Worm (Caenorhabditis elegans): ENCODE data around the gene Y43B11AL.1.

DNA sequence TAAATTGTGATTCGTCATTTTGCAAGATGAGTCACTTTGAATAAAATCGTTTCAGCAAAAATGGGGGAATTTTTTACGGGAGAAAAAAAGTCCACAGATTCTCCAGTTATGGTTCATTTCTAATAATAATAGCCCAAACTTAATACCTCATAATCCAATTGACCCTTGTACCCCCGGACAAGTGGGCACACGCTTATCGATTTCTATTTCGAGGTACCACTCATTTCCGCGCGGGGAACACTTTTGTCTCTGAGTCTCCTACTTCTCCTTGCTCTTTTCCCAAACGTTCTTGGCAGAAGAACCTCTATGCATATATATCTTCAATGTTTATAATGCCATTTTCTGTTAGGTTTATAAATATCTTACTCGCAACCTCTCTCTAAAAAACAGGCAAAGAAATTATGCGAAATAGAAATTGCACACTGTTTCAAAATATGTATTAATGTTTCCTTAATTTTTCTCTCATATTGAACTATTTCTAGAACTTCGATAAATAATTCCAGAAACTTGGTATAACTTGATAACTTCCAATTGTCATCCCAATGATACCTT lies 47.9 kb upstream of the Y43B11AL.1 start, which contains the start of gene gldi-4:
- TF ChIP-seq unc-130 (tag; optimal IDR thresholded peaks at IDR 0.05) (no peak), sox-4 (tag; optimal IDR thresholded peaks at IDR 0.05) (no peak), aly-2 (tag; optimal IDR thresholded peaks at IDR 0.05) (no peak), jun-1 (tag; optimal IDR thresholded peaks at IDR 0.05) (no peak), ztf-11 (tag; optimal IDR thresholded peaks at IDR 0.05) (no peak), lin-14 (GFP tag; optimal IDR thresholded peaks at IDR 0.05) (no peak), ceh-82 (tag; optimal IDR thresholded peaks at IDR 0.05) (no peak), ztf-4 (tag; optimal IDR thresholded peaks at IDR 0.05) (no peak), pax-3 (tag; optimal IDR thresholded peaks at IDR 0.05) (no peak), unc-86 (tag; optimal IDR thresholded peaks at IDR 0.05) (no peak), skn-1 (tag; optimal IDR thresholded peaks at IDR 0.05) (no peak), vab-15 (tag; optimal IDR thresholded peaks at IDR 0.05) (no peak)

All from whole organism, L1 larva.